Worm (Caenorhabditis elegans): Measurements from ENCODE around the gene cest-28.

cest-28 gene

DNA sequence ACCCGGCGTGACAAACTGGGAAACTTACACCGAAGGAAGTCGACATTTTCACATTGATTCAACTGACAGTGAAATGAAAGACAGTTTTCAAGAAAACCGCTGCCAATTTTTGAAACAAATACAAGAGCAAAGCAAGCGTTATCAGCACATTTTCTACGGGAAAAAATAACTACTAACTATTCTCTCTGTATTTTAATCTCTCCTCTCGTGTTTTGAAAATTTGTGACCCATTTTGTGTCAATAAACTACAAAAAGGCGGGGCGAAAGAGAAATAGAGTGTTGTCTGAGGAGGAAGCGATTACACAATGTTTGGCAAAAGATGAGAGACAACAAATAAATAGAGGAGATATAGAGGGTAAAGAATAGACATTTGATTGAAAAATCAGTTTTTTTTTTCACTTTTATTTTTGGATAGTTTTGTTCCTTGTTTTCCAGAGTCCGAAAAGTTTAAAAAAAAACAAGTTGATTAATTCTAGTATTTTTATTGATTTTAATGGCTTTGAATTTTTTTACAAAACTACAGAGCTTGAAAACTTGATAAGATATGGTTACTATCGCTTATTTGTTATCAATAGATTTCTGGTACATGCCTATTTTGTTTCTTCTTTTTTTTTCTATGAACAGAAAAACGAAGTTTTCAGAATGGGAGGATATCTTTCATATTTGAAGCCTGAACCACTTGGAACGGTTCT lies 6.7 kb downstream of the cest-28 start, which contains the start of gene cest-34:
cest-34 (plus strand) TSS at position 642 of the 692 bp plus-strand sequence.
- no peak for TF ChIP-seq nhr-12 (tag; optimal IDR thresholded peaks at IDR 0.05)
- no peak for TF ChIP-seq unc-120 (tag; optimal IDR thresholded peaks at IDR 0.05; ENCODE audit: poor library complexity, severe bottlenecking)
- no peak for TF ChIP-seq elt-1 (tag; optimal IDR thresholded peaks at IDR 0.05; ENCODE audit: borderline replicate concordance, insufficient read depth)
- no peak for TF ChIP-seq sem-2 (GFP tag; optimal IDR thresholded peaks at IDR 0.05)
- TF ChIP-seq nhr-28 (tag; optimal IDR thresholded peaks at IDR 0.05) = no peak
- no peak for TF ChIP-seq nhr-237 (tag; optimal IDR thresholded peaks at IDR 0.05)
- no peak for TF ChIP-seq lin-13 (tag; optimal IDR thresholded peaks at IDR 0.05)
- TF ChIP-seq ceh-39 (tag; optimal IDR thresholded peaks at IDR 0.05) = no peak
- TF ChIP-seq lin-32 (GFP tag; optimal IDR thresholded peaks at IDR 0.05) = no peak
- no peak for TF ChIP-seq blmp-1 (tag; optimal IDR thresholded peaks at IDR 0.05)
- no peak for TF ChIP-seq unc-62 (GFP tag; optimal IDR thresholded peaks at IDR 0.05)
- TF ChIP-seq mls-2 (tag; optimal IDR thresholded peaks at IDR 0.05) = no peak

DNA sequence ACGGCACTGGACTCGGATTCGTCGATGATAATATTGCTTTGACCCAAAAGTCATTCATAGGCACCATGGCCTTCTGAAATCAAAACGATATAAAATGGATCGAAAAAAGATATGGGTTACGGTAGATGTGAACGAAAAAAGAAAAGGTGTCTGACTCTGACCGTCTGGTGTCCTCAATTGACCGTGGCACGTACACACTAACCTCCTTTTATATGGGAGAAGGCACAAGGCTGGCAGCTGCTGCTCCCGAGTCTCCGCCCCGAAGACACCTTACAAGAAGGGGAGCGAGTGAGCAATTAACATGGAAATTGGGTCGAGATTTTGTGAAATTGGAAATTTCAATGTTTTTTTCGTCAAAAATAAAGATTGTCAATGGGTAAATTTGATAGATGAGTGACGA lies 11.9 kb downstream of the cest-28 start, which contains the start of gene egl-46:
egl-46 (minus strand) TSS at position 73 of the 400 bp plus-strand sequence.
- TF ChIP-seq flh-1 (GFP tag; optimal IDR thresholded peaks at IDR 0.05) = no peak
- no peak for TF ChIP-seq hlh-1 (tag; optimal IDR thresholded peaks at IDR 0.05)
- peak; percentile 33 for TF ChIP-seq cnd-1 (tag; optimal IDR thresholded peaks at IDR 0.05)
- TF ChIP-seq unc-39 (tag; optimal IDR thresholded peaks at IDR 0.05) = no peak
- TF ChIP-seq unc-62 (GFP tag; optimal IDR thresholded peaks at IDR 0.05) = no peak
- peak; percentile 8 for TF ChIP-seq lsy-2 (tag; optimal IDR thresholded peaks at IDR 0.05)
- no peak for TF ChIP-seq nhr-76 (tag; optimal IDR thresholded peaks at IDR 0.05)
- no peak for TF ChIP-seq lin-13 (tag; optimal IDR thresholded peaks at IDR 0.05)
- TF ChIP-seq M03D4.4 (tag; optimal IDR thresholded peaks at IDR 0.05) = no peak
- TF ChIP-seq unc-120 (tag; optimal IDR thresholded peaks at IDR 0.05; ENCODE audit: poor library complexity, severe bottlenecking) = no peak
- no peak for TF ChIP-seq mep-1 (tag; optimal IDR thresholded peaks at IDR 0.05)
- no peak for TF ChIP-seq elt-1 (tag; optimal IDR thresholded peaks at IDR 0.05; ENCODE audit: borderline replicate concordance, insufficient read depth)
- peak; percentile 86 for TF ChIP-seq nhr-2 (tag; optimal IDR thresholded peaks at IDR 0.05)
- no peak for TF ChIP-seq elt-3 (tag; optimal IDR thresholded peaks at IDR 0.05)
- TF ChIP-seq nhr-28 (tag; optimal IDR thresholded peaks at IDR 0.05) = no peak
- no peak for TF ChIP-seq ceh-43 (GFP tag; optimal IDR thresholded peaks at IDR 0.05)
- TF ChIP-seq drap-1 (GFP tag; optimal IDR thresholded peaks at IDR 0.05) = no peak
- no peak for TF ChIP-seq nhr-237 (tag; optimal IDR thresholded peaks at IDR 0.05)
- no peak for TF ChIP-seq blmp-1 (tag; optimal IDR thresholded peaks at IDR 0.05)
- no peak for TF ChIP-seq zip-8 (tag; optimal IDR thresholded peaks at IDR 0.05)
- no peak for TF ChIP-seq ztf-11 (tag; optimal IDR thresholded peaks at IDR 0.05)
- TF ChIP-seq lin-32 (GFP tag; optimal IDR thresholded peaks at IDR 0.05) = peak; percentile 54
- TF ChIP-seq pha-4 (tag; optimal IDR thresholded peaks at IDR 0.05) = no peak
- no peak for TF ChIP-seq bed-3 (GFP tag; optimal IDR thresholded peaks at IDR 0.05)
- no peak for TF ChIP-seq snpc-4 (tag; optimal IDR thresholded peaks at IDR 0.05)
- no peak for TF ChIP-seq nhr-12 (tag; optimal IDR thresholded peaks at IDR 0.05)

DNA sequence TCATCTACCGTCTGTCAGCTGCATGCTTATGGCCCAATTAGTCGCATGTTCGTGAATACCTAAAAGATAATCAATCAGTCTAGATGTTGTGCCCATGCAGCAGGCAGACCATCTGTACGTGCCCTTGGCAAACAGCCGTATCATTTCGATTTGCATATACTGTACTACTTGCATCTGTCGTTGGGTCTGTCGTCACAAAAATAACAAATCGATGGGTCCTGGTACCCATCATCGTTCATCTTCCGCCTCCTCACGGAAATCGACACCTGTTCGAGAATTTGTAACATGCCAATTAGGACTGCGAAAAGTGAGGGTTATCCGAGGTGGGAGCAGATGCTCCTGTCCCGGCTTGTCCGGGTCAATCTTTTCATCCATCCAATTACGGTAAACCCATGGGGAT lies 13.7 kb downstream of the cest-28 start:
- TF ChIP-seq lin-32 (GFP tag; optimal IDR thresholded peaks at IDR 0.05) (peak; percentile 57), ceh-39 (tag; optimal IDR thresholded peaks at IDR 0.05) (no peak), mep-1 (tag; optimal IDR thresholded peaks at IDR 0.05) (peak; percentile 7), elt-1 (tag; optimal IDR thresholded peaks at IDR 0.05; ENCODE audit: borderline replicate concordance, insufficient read depth) (no peak), sem-2 (GFP tag; optimal IDR thresholded peaks at IDR 0.05) (no peak), snpc-4 (tag; optimal IDR thresholded peaks at IDR 0.05) (no peak), nhr-2 (tag; optimal IDR thresholded peaks at IDR 0.05) (peak; percentile 83), blmp-1 (tag; optimal IDR thresholded peaks at IDR 0.05) (no peak), unc-120 (tag; optimal IDR thresholded peaks at IDR 0.05; ENCODE audit: poor library complexity, severe bottlenecking) (no peak), cnd-1 (tag; optimal IDR thresholded peaks at IDR 0.05) (peak; percentile 44), ceh-83 (GFP tag; optimal IDR thresholded peaks at IDR 0.05) (no peak), sptf-1 (tag; optimal IDR thresholded peaks at IDR 0.05) (no peak), flh-1 (GFP tag; optimal IDR thresholded peaks at IDR 0.05) (no peak), mls-2 (tag; optimal IDR thresholded peaks at IDR 0.05) (no peak), nhr-76 (tag; optimal IDR thresholded peaks at IDR 0.05) (no peak), unc-39 (tag; optimal IDR thresholded peaks at IDR 0.05) (no peak), M03D4.4 (tag; optimal IDR thresholded peaks at IDR 0.05) (no peak), nhr-12 (tag; optimal IDR thresholded peaks at IDR 0.05) (no peak)

DNA sequence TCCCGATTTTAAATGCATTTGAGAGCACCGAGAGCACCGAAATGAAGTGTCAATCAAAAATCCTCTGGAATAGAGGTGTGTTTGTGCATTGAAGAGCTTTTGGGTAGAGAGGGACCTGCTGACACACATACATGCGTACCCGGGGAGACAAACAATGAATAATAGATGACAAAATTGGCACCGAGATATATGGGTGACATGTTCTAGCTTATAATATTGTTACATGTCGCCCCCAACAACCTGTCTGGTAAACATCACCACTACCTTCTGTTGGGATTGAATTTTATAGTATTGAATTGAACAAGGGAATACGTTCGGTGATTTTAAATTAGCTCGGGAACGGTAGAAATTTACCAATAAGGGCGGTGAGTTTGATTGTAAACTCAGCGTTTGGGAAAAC lies 14.1 kb downstream of the cest-28 start:
- TF ChIP-seq nhr-2 (tag; optimal IDR thresholded peaks at IDR 0.05) (no peak), ces-1 (GFP tag; optimal IDR thresholded peaks at IDR 0.05) (peak; percentile 10)

Measured in whole organism, mixed stage, embryonic.